Fruit fly (Drosophila melanogaster) whole organism, adult: ENCODE measurements around the gene ctrip.

ENCODE experiments used
- CG11617 ChIP-seq: fragments of 200-800 bp; sonication (Bioruptor generic); optimal IDR thresholded peaks from 2 replicates; lab custom pipeline; 2017; ENCODE audit warnings: mild to moderate bottlenecking, missing biosample characterization, missing genetic modification reagents, missing genetic modification characterization
- CG12768 ChIP-seq: fragments of 200-800 bp; sonication (Bioruptor generic); optimal IDR thresholded peaks from 2 replicates; lab custom pipeline; 2017; ENCODE audit warnings: missing biosample characterization, missing genetic modification characterization, mild to moderate bottlenecking, moderate library complexity, missing genetic modification reagents
- CG1620 ChIP-seq: fragments of 200-800 bp; sonication (Bioruptor generic); optimal IDR thresholded peaks from 2 replicates; lab custom pipeline; 2016; ENCODE audit warnings: missing biosample characterization, missing genetic modification characterization
- CG33017 ChIP-seq: fragments of 200-800 bp; sonication (Bioruptor generic); optimal IDR thresholded peaks from 2 replicates; lab custom pipeline; 2018; ENCODE audit warnings: missing biosample characterization, mild to moderate bottlenecking, missing genetic modification characterization, moderate library complexity
- CG5204 ChIP-seq: fragments of 200-800 bp; sonication (Bioruptor generic); optimal IDR thresholded peaks from 2 replicates; lab custom pipeline; 2016; ENCODE audit warnings: missing biosample characterization, missing genetic modification characterization
- Clk ChIP-seq: fragments of 200-800 bp; sonication (Bioruptor generic); optimal IDR thresholded peaks from 2 replicates; lab custom pipeline; 2017; ENCODE audit warnings: missing biosample characterization, missing genetic modification characterization
- Crg-1 ChIP-seq: fragments of 200-800 bp; sonication (Bioruptor generic); optimal IDR thresholded peaks from 2 replicates; lab custom pipeline; 2016; ENCODE audit warnings: missing biosample characterization, missing genetic modification characterization
- Hr96 ChIP-seq: fragments of 200-800 bp; sonication (Bioruptor generic); optimal IDR thresholded peaks from 2 replicates; lab custom pipeline; 2016; ENCODE audit warnings: missing biosample characterization, missing genetic modification characterization
- Mnt ChIP-seq: fragments of 200-800 bp; sonication (Bioruptor generic); optimal IDR thresholded peaks from 2 replicates; lab custom pipeline; 2016; ENCODE audit warnings: missing biosample characterization, mild to moderate bottlenecking, missing genetic modification characterization
- cic ChIP-seq: fragments of 200-800 bp; sonication (Bioruptor generic); optimal IDR thresholded peaks from 2 replicates; lab custom pipeline; 2017; ENCODE audit warnings: missing biosample characterization, mild to moderate bottlenecking, missing genetic modification characterization, moderate library complexity
- kay ChIP-seq: fragments of 200-800 bp; sonication (Bioruptor generic); peaks from one replicate; lab custom pipeline; 2016; ENCODE audit warnings: missing biosample characterization, missing genetic modification characterization, borderline replicate concordance
- ovo ChIP-seq: fragments of 200-800 bp; sonication (Bioruptor generic); optimal IDR thresholded peaks from 2 replicates; lab custom pipeline; 2016; ENCODE audit warnings: missing biosample characterization, missing genetic modification characterization
- toe ChIP-seq: fragments of 200-800 bp; sonication (Bioruptor generic); optimal IDR thresholded peaks from 2 replicates; lab custom pipeline; 2016; ENCODE audit warnings: missing biosample characterization, missing genetic modification characterization

DNA sequence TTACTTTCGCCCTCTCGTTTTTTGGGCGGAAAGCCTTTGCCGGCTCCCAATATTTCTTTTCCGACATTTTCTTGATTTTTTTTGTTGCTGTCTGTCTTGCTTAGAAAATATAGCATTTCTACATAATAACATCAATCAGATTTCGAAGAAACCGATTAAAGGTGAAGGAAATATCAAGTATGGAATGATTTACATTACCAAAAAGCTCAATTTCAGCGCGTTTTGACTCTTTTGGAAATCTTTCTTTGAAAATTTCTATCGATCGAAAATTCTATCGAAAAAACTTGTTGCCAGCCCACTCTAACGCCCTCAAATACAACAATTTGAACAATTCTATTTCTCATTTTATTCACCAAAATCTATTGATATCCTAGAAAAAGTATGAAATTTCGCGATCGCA is 19.3 kb upstream of the ctrip start, which contains the start of gene CG14659:
- TF ChIP-seq cic, result no peak
- no peak for TF ChIP-seq kay (GFP tag; lab: Kevin White, UChicago)
- no peak for TF ChIP-seq CG11617 (GFP tag; lab: Kevin White, UChicago)
- TF ChIP-seq Mnt (GFP tag; lab: Kevin White, UChicago), result no peak
- no peak for TF ChIP-seq Hr96 (GFP tag; lab: Kevin White, UChicago)
- no peak for TF ChIP-seq toe
- no peak for TF ChIP-seq CG12768 (GFP tag; lab: Kevin White, UChicago)
- no peak for TF ChIP-seq CG33017
- no peak for TF ChIP-seq ovo (GFP tag; lab: Kevin White, UChicago)
- TF ChIP-seq CG1620, result no peak
- no peak for TF ChIP-seq CG5204 (GFP tag; lab: Kevin White, UChicago)
- TF ChIP-seq Crg-1 (GFP tag; lab: Kevin White, UChicago), result no peak
- no peak for TF ChIP-seq Clk (GFP tag; lab: Kevin White, UChicago)
